Worm (Caenorhabditis elegans): ENCODE data around the gene sax-2.

ce11 chrIII:5165745-5166144 is 56.2 kb downstream of the sax-2 start:
- no peak for TF ChIP-seq nhr-76 (tag; optimal IDR thresholded peaks at IDR 0.05)
- no peak for TF ChIP-seq nhr-11 (tag; optimal IDR thresholded peaks at IDR 0.05)

Measured in whole organism, L1 larva.